Worm (Caenorhabditis elegans) whole organism, L4 larva: ENCODE measurements around the gene cdc-48.1.

Source experiments
- F26F4.8 ChIP-seq: fragments of 200-800 bp; sonication (Bioruptor generic); conservative IDR thresholded peaks from 2 replicates; pipeline ENCODE4 v1.3.6; 2022; ENCODE audit warnings: missing genetic modification characterization, missing compliant biosample characterization
- F44E2.7 ChIP-seq: fragments of 200-800 bp; sonication (Bioruptor generic); IDR thresholded peaks from 2 replicates; pipeline ENCODE4 v2.1.2; 2022; ENCODE audit warnings: missing genetic modification characterization, missing compliant biosample characterization
- T26A8.4 ChIP-seq: fragments of 200-800 bp; sonication (Bioruptor generic); IDR thresholded peaks from 2 replicates; pipeline ENCODE4 v1.3.6; 2022; ENCODE audit warnings: missing genetic modification characterization, missing compliant biosample characterization
- Y48G9A.11 ChIP-seq: fragments of 200-800 bp; sonication (Bioruptor generic); IDR thresholded peaks from 2 replicates; pipeline ENCODE4 v1.3.6; 2022; ENCODE audit warnings: missing genetic modification reagents, missing genetic modification characterization, missing compliant biosample characterization
- Y5F2A.4 ChIP-seq: fragments of 200-800 bp; sonication (Bioruptor generic); optimal IDR thresholded peaks from 2 replicates; lab custom pipeline; 2018; ENCODE audit warnings: mild to moderate bottlenecking, missing genetic modification characterization, missing compliant biosample characterization
- ZK337.2 ChIP-seq: fragments of 200-800 bp; sonication (Bioruptor generic); IDR thresholded peaks from 2 replicates; pipeline ENCODE4 v1.3.6; 2022; ENCODE audit warnings: missing genetic modification reagents, missing genetic modification characterization, missing compliant biosample characterization
- ZK546.5 ChIP-seq, 2 experiments: sonication (generic microtip); optimal IDR thresholded peaks; 2 replicates each; lab custom pipeline; 2017; ENCODE audit warnings: missing biosample characterization in 2 of 2, missing genetic modification characterization in 2 of 2
- ceh-20 ChIP-seq: fragments of 200-800 bp; sonication (Bioruptor generic); IDR thresholded peaks from 2 replicates; pipeline ENCODE4 v1.3.6; 2022; ENCODE audit warnings: missing genetic modification reagents, missing genetic modification characterization, missing compliant biosample characterization
- ceh-44 ChIP-seq: fragments of 200-800 bp; sonication (Bioruptor generic); IDR thresholded peaks from 2 replicates; pipeline ENCODE4 v1.3.6; 2022; ENCODE audit warnings: missing genetic modification reagents, missing genetic modification characterization, missing compliant biosample characterization
- ceh-62 ChIP-seq: sonication (generic microtip); optimal IDR thresholded peaks from 2 replicates; lab custom pipeline; 2017; ENCODE audit warnings: missing biosample characterization, missing genetic modification characterization
- ceh-82 ChIP-seq: sonication (generic microtip); optimal IDR thresholded peaks from 2 replicates; lab custom pipeline; 2017; ENCODE audit warnings: missing biosample characterization, missing genetic modification characterization
- ctbp-1 ChIP-seq: fragments of 200-800 bp; sonication (Bioruptor generic); IDR thresholded peaks from 2 replicates; pipeline ENCODE4 v1.3.6; 2022; ENCODE audit warnings: missing genetic modification reagents, missing genetic modification characterization, missing compliant biosample characterization
- daf-19 ChIP-seq: fragments of 200-800 bp; sonication (Bioruptor generic); conservative IDR thresholded peaks from 2 replicates; pipeline ENCODE4 v1.3.6; 2022; ENCODE audit warnings: missing genetic modification characterization, missing compliant biosample characterization
- dmd-8 ChIP-seq: fragments of 200-800 bp; sonication (Bioruptor generic); IDR thresholded peaks from 2 replicates; pipeline ENCODE4 v1.3.6; 2022; ENCODE audit warnings: missing genetic modification characterization, missing compliant biosample characterization
- dmd-9 ChIP-seq: fragments of 200-800 bp; sonication (Bioruptor generic); IDR thresholded peaks from 2 replicates; pipeline ENCODE4 v1.3.6; 2022; ENCODE audit warnings: missing genetic modification reagents, missing genetic modification characterization, missing compliant biosample characterization
- dpl-1 ChIP-seq: fragments of 150-350 bp; optimal IDR thresholded peaks from 2 replicates; lab custom pipeline; 2014; ENCODE audit warnings: missing biosample characterization, missing genetic modification reagents, missing genetic modification characterization
- duxl-1 ChIP-seq: sonication (generic microtip); optimal IDR thresholded peaks from 2 replicates; lab custom pipeline; 2016; ENCODE audit warnings: mild to moderate bottlenecking, missing genetic modification characterization, moderate library complexity, missing compliant biosample characterization; ENCODE audit not compliant: poor library complexity
- egl-27 ChIP-seq: sonication (generic microtip); optimal IDR thresholded peaks from 3 replicates; lab custom pipeline; 2017; ENCODE audit warnings: missing biosample characterization, missing genetic modification reagents, missing genetic modification characterization
- fkh-10 ChIP-seq: fragments of 150-350 bp; optimal IDR thresholded peaks from 2 replicates; lab custom pipeline; 2014; ENCODE audit warnings: missing biosample characterization, missing genetic modification reagents, missing genetic modification characterization
- fos-1 ChIP-seq: fragments of 150-350 bp; optimal IDR thresholded peaks from 2 replicates; lab custom pipeline; 2014; ENCODE audit warnings: missing biosample characterization, missing genetic modification characterization
- hlh-11 ChIP-seq: fragments of 200-800 bp; sonication (Bioruptor generic); optimal IDR thresholded peaks from 2 replicates; lab custom pipeline; 2018; ENCODE audit warnings: mild to moderate bottlenecking, missing genetic modification characterization, missing compliant biosample characterization
- jun-1 ChIP-seq: fragments of 150-350 bp; optimal IDR thresholded peaks from 2 replicates; lab custom pipeline; 2014; ENCODE audit warnings: missing biosample characterization, missing genetic modification reagents, missing genetic modification characterization
- lin-1 ChIP-seq: fragments of 200-800 bp; sonication (Bioruptor generic); IDR thresholded peaks from 2 replicates; pipeline ENCODE4 v1.3.6; 2022; ENCODE audit warnings: missing genetic modification reagents, missing genetic modification characterization, missing compliant biosample characterization
- lin-38 ChIP-seq: fragments of 200-800 bp; sonication (Bioruptor generic); IDR thresholded peaks from 2 replicates; pipeline ENCODE4 v1.3.6; 2022; ENCODE audit warnings: missing genetic modification reagents, missing genetic modification characterization, missing compliant biosample characterization
- lir-3 ChIP-seq: sonication (generic microtip); optimal IDR thresholded peaks from 2 replicates; lab custom pipeline; 2016; ENCODE audit warnings: mild to moderate bottlenecking, missing genetic modification characterization, missing compliant biosample characterization
- lsy-2 ChIP-seq, 2 experiments: fragments of 150-350 bp in 1 of 2; sonication (generic microtip) in 1 of 2; optimal IDR thresholded peaks; 2 replicates each; lab custom pipeline; 2014 to 2017; ENCODE audit warnings: missing biosample characterization in 2 of 2, missing genetic modification characterization in 2 of 2
- madf-5 ChIP-seq, 2 experiments: fragments of 200-800 bp; sonication (Bioruptor generic); IDR thresholded peaks; 2 replicates each; pipeline ENCODE4 v1.3.6; 2022; ENCODE audit warnings: missing compliant biosample characterization in 2 of 2, missing genetic modification characterization in 2 of 2
- mep-1 ChIP-seq: fragments of 150-350 bp; sonication (generic microtip); optimal IDR thresholded peaks from 3 replicates; lab custom pipeline; 2014; ENCODE audit warnings: missing biosample characterization, missing genetic modification characterization
- mes-2 ChIP-seq: sonication (generic microtip); optimal IDR thresholded peaks from 2 replicates; lab custom pipeline; 2016; ENCODE audit warnings: missing genotype, mild to moderate bottlenecking, missing genetic modification characterization, missing compliant biosample characterization; ENCODE audit not compliant: poor library complexity, severe bottlenecking
- mxl-3 ChIP-seq: fragments of 200-800 bp; sonication (Bioruptor generic); optimal IDR thresholded peaks from 2 replicates; lab custom pipeline; 2018; ENCODE audit warnings: mild to moderate bottlenecking, missing genetic modification characterization, missing compliant biosample characterization
- nhr-111 ChIP-seq: fragments of 200-800 bp; sonication (Bioruptor generic); optimal IDR thresholded peaks from 2 replicates; lab custom pipeline; 2018; ENCODE audit warnings: mild to moderate bottlenecking, missing genetic modification characterization, missing compliant biosample characterization
- nhr-25 ChIP-seq: sonication (generic microtip); optimal IDR thresholded peaks from 2 replicates; lab custom pipeline; 2017; ENCODE audit warnings: missing genetic modification characterization, mild to moderate bottlenecking, missing compliant biosample characterization, antibody characterized with exemption, moderate library complexity, borderline replicate concordance; ENCODE audit not compliant: insufficient read depth
- nhr-41 ChIP-seq: fragments of 200-800 bp; sonication (Bioruptor generic); IDR thresholded peaks from 2 replicates; pipeline ENCODE4 v1.3.6; 2022; ENCODE audit warnings: missing genetic modification reagents, missing genetic modification characterization, missing compliant biosample characterization
- nhr-48 ChIP-seq: sonication (generic microtip); optimal IDR thresholded peaks from 2 replicates; lab custom pipeline; 2016; ENCODE audit warnings: mild to moderate bottlenecking, missing genetic modification characterization, missing compliant biosample characterization
- nhr-6 ChIP-seq: fragments of 150-350 bp; optimal IDR thresholded peaks from 2 replicates; lab custom pipeline; 2014; ENCODE audit warnings: missing biosample characterization, missing genetic modification characterization
- pqm-1 ChIP-seq: sonication (generic microtip); optimal IDR thresholded peaks from 2 replicates; lab custom pipeline; 2017; ENCODE audit warnings: missing biosample characterization, missing genetic modification characterization
- rbr-2 ChIP-seq: sonication (generic microtip); optimal IDR thresholded peaks from 2 replicates; lab custom pipeline; 2016; ENCODE audit warnings: missing genotype, missing genetic modification characterization, missing compliant biosample characterization
- saeg-2 ChIP-seq: fragments of 200-800 bp; sonication (Bioruptor generic); IDR thresholded peaks from 2 replicates; pipeline ENCODE4 v1.3.6; 2022; ENCODE audit warnings: missing genetic modification reagents, missing genetic modification characterization, missing compliant biosample characterization
- skn-1 ChIP-seq: fragments of 150-350 bp; optimal IDR thresholded peaks from 2 replicates; lab custom pipeline; 2014; ENCODE audit warnings: missing biosample characterization, missing genetic modification characterization
- snpc-1.2 ChIP-seq: fragments of 200-800 bp; sonication (Bioruptor generic); IDR thresholded peaks from 2 replicates; pipeline ENCODE4 v1.3.6; 2022; ENCODE audit warnings: missing genetic modification reagents, missing genetic modification characterization, missing compliant biosample characterization
- snpc-4 ChIP-seq: fragments of 150-350 bp; optimal IDR thresholded peaks from 2 replicates; lab custom pipeline; 2014; ENCODE audit warnings: missing biosample characterization, missing genetic modification characterization
- spr-1 ChIP-seq: sonication (generic microtip); optimal IDR thresholded peaks from 2 replicates; lab custom pipeline; 2016; ENCODE audit warnings: mild to moderate bottlenecking, missing genetic modification characterization, missing compliant biosample characterization
- spr-3 ChIP-seq: fragments of 200-800 bp; sonication (Bioruptor generic); optimal IDR thresholded peaks from 2 replicates; lab custom pipeline; 2018; ENCODE audit warnings: mild to moderate bottlenecking, missing genetic modification characterization, missing compliant biosample characterization
- tag-97 ChIP-seq: fragments of 200-800 bp; sonication (Bioruptor generic); IDR thresholded peaks from 2 replicates; pipeline ENCODE4 v1.3.6; 2022; ENCODE audit warnings: missing genetic modification characterization, missing compliant biosample characterization
- tra-1 ChIP-seq: fragments of 200-800 bp; sonication (Bioruptor generic); IDR thresholded peaks from 2 replicates; pipeline ENCODE4 v1.3.6; 2022; ENCODE audit warnings: missing genetic modification reagents, missing genetic modification characterization, missing compliant biosample characterization
- unc-130 ChIP-seq: sonication (generic microtip); optimal IDR thresholded peaks from 2 replicates; lab custom pipeline; 2016; ENCODE audit warnings: missing genetic modification reagents, missing genetic modification characterization, missing compliant biosample characterization
- zfp-2 ChIP-seq: sonication (generic microtip); optimal IDR thresholded peaks from 2 replicates; lab custom pipeline; 2016; ENCODE audit warnings: mild to moderate bottlenecking, missing genetic modification characterization, missing compliant biosample characterization

cdc-48.1 gene

ce11 chrII:10541923-10542486, 21.2 kb downstream of the cdc-48.1 start, which contains the start of gene pro-1 (continued):
- peak; percentile 76 for TF ChIP-seq nhr-6
- peak; percentile 92 for TF ChIP-seq ceh-20 (GFP tag; lab: Robert Waterston, UW)
- peak; percentile 83 for TF ChIP-seq saeg-2
- TF ChIP-seq tag-97 (GFP tag; lab: Robert Waterston, UW), result peak; percentile 72; the same call in 1 of the 2 replicates
- no peak for TF ChIP-seq mxl-3
- TF ChIP-seq T26A8.4 (GFP tag; lab: Robert Waterston, UW), result peak; percentile 95
- no peak for TF ChIP-seq Y5F2A.4
- peak; percentile 22 for TF ChIP-seq nhr-48 (tag; lab: Kevin White, UChicago)
- TF ChIP-seq nhr-41 (GFP tag; lab: Robert Waterston, UW), result peak; percentile 66; the same call in 1 of the 2 replicates
- TF ChIP-seq zfp-2 (tag; lab: Kevin White, UChicago), result no peak
- no peak for TF ChIP-seq ceh-82 (tag; lab: Kevin White, UChicago)
- TF ChIP-seq skn-1, result no peak
- peak; percentile 65 for TF ChIP-seq tra-1 (GFP tag; lab: Robert Waterston, UW)
- peak; percentile 62 for TF ChIP-seq rbr-2 (tag; lab: Kevin White, UChicago)
- TF ChIP-seq ZK546.5 (tag; optimal IDR thresholded peaks at IDR 0.05; lab: Kevin White, UChicago), result no peak
- TF ChIP-seq nhr-25 (tag; lab: Kevin White, UChicago), result peak; percentile 62
- peak; percentile 34 for TF ChIP-seq jun-1
- no peak for TF ChIP-seq F26F4.8 (GFP tag; lab: Robert Waterston, UW)
- no peak for TF ChIP-seq snpc-4 (tag; lab: Kevin White, UChicago)
- TF ChIP-seq lin-1 (GFP tag; lab: Robert Waterston, UW), result peak; percentile 72
- TF ChIP-seq daf-19 (GFP tag; lab: Robert Waterston, UW), result peak; percentile 78
- TF ChIP-seq lir-3 (tag; lab: Kevin White, UChicago), result no peak
- peak; percentile 79 for TF ChIP-seq nhr-111
- TF ChIP-seq pqm-1 (tag; lab: Kevin White, UChicago), result no peak
- peak; percentile 48 for TF ChIP-seq spr-3 (GFP tag; lab: Kevin White, UChicago)
- no peak for TF ChIP-seq egl-27 (tag; lab: Kevin White, UChicago)
- TF ChIP-seq ctbp-1 (GFP tag; lab: Robert Waterston, UW), result peak; percentile 96
- peak; percentile 76 for TF ChIP-seq hlh-11 (tag; lab: Kevin White, UChicago)

ce11 chrII:10539232-10539631, 24.0 kb downstream of the cdc-48.1 start, which contains the start of gene R166.3:
Gene R166.3, minus strand, starts transcription at chrII:10539332.
- TF ChIP-seq F44E2.7 (no peak), dmd-8 (GFP tag; lab: Robert Waterston, UW) (no peak), lin-38 (GFP tag; lab: Robert Waterston, UW) (peak; percentile 31; the same call in 1 of the 2 replicates), ceh-62 (tag; lab: Kevin White, UChicago) (no peak)

- TF ChIP-seq lin-38 (GFP tag; lab: Robert Waterston, UW) (peak; percentile 63), Y48G9A.11 (peak; percentile 68; the same call in 1 of the 2 replicates), fkh-10 (GFP tag; lab: Kevin White, UChicago) (no peak), ctbp-1 (GFP tag; lab: Robert Waterston, UW) (no peak), rbr-2 (tag; lab: Kevin White, UChicago) (peak; percentile 30), lsy-2 (tag; optimal IDR thresholded peaks at IDR 0.05; lab: Kevin White, UChicago) (peak in 1 of 2 experiments; percentile 75), ceh-44 (0 out of 2 replicates have a peak, but pooled peaks have one; percentile 28), fos-1 (tag; lab: Kevin White, UChicago) (no peak), dmd-9 (GFP tag; lab: Robert Waterston, UW) (peak; percentile 88), unc-130 (GFP tag; lab: Kevin White, UChicago) (peak; percentile 63), dpl-1 (GFP tag; lab: Kevin White, UChicago) (peak; percentile 70), mes-2 (tag; lab: Kevin White, UChicago) (peak; percentile 97), nhr-41 (GFP tag; lab: Robert Waterston, UW) (no peak), ZK337.2 (GFP tag; lab: Robert Waterston, UW) (peak; percentile 85), duxl-1 (tag; lab: Kevin White, UChicago) (peak; percentile 59), mep-1 (peak; percentile 42), spr-1 (tag; lab: Kevin White, UChicago) (peak; percentile 4), snpc-1.2 (GFP tag; lab: Robert Waterston, UW) (no peak), tag-97 (GFP tag; lab: Robert Waterston, UW) (0 out of 2 replicates have a peak, but pooled peaks have one; percentile 73), madf-5 (GFP tag; IDR thresholded peaks at IDR 0.05; lab: Robert Waterston, UW) (0 out of 4 replicates have a peak, but pooled peaks of 1 of the 2 experiments have one; percentile 36)
Measured at ce11 chrII:10537988-10538387, 25.2 kb downstream of the cdc-48.1 start.
